Fruit fly (Drosophila melanogaster) whole organism, embryonic: ENCODE measurements around the gene eIF3l.

Experiments used
- Bgb ChIP-seq: fragments of 200-800 bp; sonication (Bioruptor generic); IDR thresholded peaks from 2 replicates; pipeline ENCODE4 v1.3.6; 2022; ENCODE audit warnings: missing biosample characterization, missing genetic modification characterization; ENCODE audit not compliant: partially characterized antibody
- Blimp-1 ChIP-seq: fragments of 200-800 bp; sonication (Bioruptor generic); optimal IDR thresholded peaks from 3 replicates; lab custom pipeline; 2018; ENCODE audit warnings: missing biosample characterization, missing genetic modification characterization, mild to moderate bottlenecking, moderate library complexity, missing genetic modification reagents
- CG10462 ChIP-seq: fragments of 200-800 bp; sonication (Bioruptor generic); optimal IDR thresholded peaks from 2 replicates; lab custom pipeline; 2016; ENCODE audit warnings: missing biosample characterization, missing genetic modification characterization
- CG10543 ChIP-seq: fragments of 200-800 bp; sonication (Bioruptor generic); optimal IDR thresholded peaks from 3 replicates; lab custom pipeline; 2017; ENCODE audit warnings: missing biosample characterization, mild to moderate bottlenecking, missing genetic modification characterization, moderate library complexity
- CG10979 ChIP-seq: fragments of 200-800 bp; sonication (Bioruptor generic); optimal IDR thresholded peaks from 2 replicates; lab custom pipeline; 2018; ENCODE audit warnings: missing biosample characterization, mild to moderate bottlenecking, missing genetic modification characterization, moderate library complexity
- CG11723 ChIP-seq: fragments of 200-800 bp; sonication (Bioruptor generic); optimal IDR thresholded peaks from 2 replicates; lab custom pipeline; 2017; ENCODE audit warnings: missing biosample characterization, mild to moderate bottlenecking, missing genetic modification characterization
- CG12071 ChIP-seq: fragments of 200-800 bp; sonication (Bioruptor generic); optimal IDR thresholded peaks from 3 replicates; lab custom pipeline; 2018; ENCODE audit warnings: missing biosample characterization, mild to moderate bottlenecking, missing genetic modification characterization
- CG12155 ChIP-seq: fragments of 200-800 bp; sonication (Bioruptor generic); optimal IDR thresholded peaks from 3 replicates; lab custom pipeline; 2016; ENCODE audit warnings: missing biosample characterization, missing genetic modification characterization
- CG1233 ChIP-seq: fragments of 200-800 bp; sonication (Bioruptor generic); optimal IDR thresholded peaks from 4 replicates; lab custom pipeline; 2018; ENCODE audit warnings: missing biosample characterization, mild to moderate bottlenecking, missing genetic modification characterization
- CG14014 ChIP-seq: fragments of 200-800 bp; sonication (Bioruptor generic); IDR thresholded peaks from 2 replicates; pipeline ENCODE4 v1.3.6; 2022; ENCODE audit warnings: missing biosample characterization, missing genetic modification characterization
- CG15514 ChIP-seq: fragments of 200-800 bp; sonication (Bioruptor generic); optimal IDR thresholded peaks from 3 replicates; lab custom pipeline; 2017; ENCODE audit warnings: missing biosample characterization, missing genetic modification characterization, mild to moderate bottlenecking, moderate library complexity, missing genetic modification reagents
- CG15696 ChIP-seq: fragments of 200-800 bp; sonication (Bioruptor generic); optimal IDR thresholded peaks from 2 replicates; lab custom pipeline; 2019; ENCODE audit warnings: missing biosample characterization, mild to moderate bottlenecking, missing genetic modification characterization, moderate library complexity
- CG17359 ChIP-seq: fragments of 200-800 bp; sonication (Bioruptor generic); optimal IDR thresholded peaks from 3 replicates; lab custom pipeline; 2018; ENCODE audit warnings: missing biosample characterization, mild to moderate bottlenecking, missing genetic modification characterization, moderate library complexity
- CG17568 ChIP-seq: fragments of 200-800 bp; sonication (Bioruptor generic); optimal IDR thresholded peaks from 2 replicates; lab custom pipeline; 2018; ENCODE audit warnings: missing biosample characterization, mild to moderate bottlenecking, missing genetic modification characterization, moderate library complexity
- CG2875 ChIP-seq: fragments of 200-800 bp; sonication (Bioruptor generic); optimal IDR thresholded peaks from 2 replicates; lab custom pipeline; 2017; ENCODE audit warnings: missing biosample characterization, mild to moderate bottlenecking, missing genetic modification characterization, missing genetic modification reagents
- CG2889 ChIP-seq: fragments of 200-800 bp; sonication (Bioruptor generic); IDR thresholded peaks from 3 replicates; pipeline ENCODE4 v1.3.6; 2022; ENCODE audit warnings: missing biosample characterization, missing genetic modification characterization
- CG31441 ChIP-seq: fragments of 200-800 bp; sonication (Bioruptor generic); IDR thresholded peaks from 2 replicates; pipeline ENCODE4 v1.3.6; 2022; ENCODE audit warnings: missing biosample characterization, missing genetic modification characterization
- CG32772 ChIP-seq: fragments of 200-800 bp; sonication (Bioruptor generic); IDR thresholded peaks from 2 replicates; pipeline ENCODE4 v1.3.6; 2022; ENCODE audit warnings: missing biosample characterization, missing genetic modification characterization
- CG34224 ChIP-seq: fragments of 200-800 bp; sonication (Bioruptor generic); IDR thresholded peaks from 3 replicates; pipeline ENCODE4 v1.3.6; 2022; ENCODE audit warnings: missing biosample characterization, missing genetic modification characterization; ENCODE audit not compliant: partially characterized antibody
- CG4328 ChIP-seq: fragments of 200-800 bp; sonication (Bioruptor generic); optimal IDR thresholded peaks from 3 replicates; lab custom pipeline; 2017; ENCODE audit warnings: missing biosample characterization, missing genetic modification reagents, missing genetic modification characterization
- CG4730 ChIP-seq: fragments of 200-800 bp; sonication (Bioruptor generic); IDR thresholded peaks from 2 replicates; pipeline ENCODE4 v1.3.6; 2022; ENCODE audit warnings: missing biosample characterization, missing genetic modification characterization
- CG6272 ChIP-seq: fragments of 200-800 bp; sonication (Bioruptor generic); IDR thresholded peaks from 2 replicates; pipeline ENCODE4 v1.3.6; 2022; ENCODE audit warnings: missing biosample characterization, missing genetic modification characterization
- CG8765 ChIP-seq: fragments of 200-800 bp; sonication (Bioruptor generic); IDR thresholded peaks from 2 replicates; pipeline ENCODE4 v1.3.6; 2022; ENCODE audit warnings: missing biosample characterization, missing genetic modification characterization
- Camta ChIP-seq: fragments of 200-800 bp; sonication (Bioruptor generic); optimal IDR thresholded peaks from 2 replicates; lab custom pipeline; 2016; ENCODE audit warnings: missing biosample characterization, missing genetic modification characterization
- CrebB ChIP-seq: fragments of 200-800 bp; sonication (Bioruptor generic); optimal IDR thresholded peaks from 3 replicates; lab custom pipeline; 2018; ENCODE audit warnings: missing biosample characterization, mild to moderate bottlenecking, missing genetic modification characterization
- Ets65A ChIP-seq: fragments of 200-800 bp; sonication (Bioruptor generic); peaks from one replicate; lab custom pipeline; 2016; ENCODE audit warnings: missing biosample characterization, missing genetic modification characterization
- Fer1 ChIP-seq: fragments of 200-800 bp; sonication (Bioruptor generic); optimal IDR thresholded peaks from 2 replicates; lab custom pipeline; 2017; ENCODE audit warnings: missing biosample characterization, mild to moderate bottlenecking, missing genetic modification characterization
- Fer3 ChIP-seq: fragments of 200-800 bp; sonication (Bioruptor generic); optimal IDR thresholded peaks from 2 replicates; lab custom pipeline; 2018; ENCODE audit warnings: missing biosample characterization, mild to moderate bottlenecking, missing genetic modification characterization, moderate library complexity
- MTF-1 ChIP-seq: fragments of 200-800 bp; sonication (Bioruptor generic); optimal IDR thresholded peaks from 2 replicates; lab custom pipeline; 2018; ENCODE audit warnings: missing biosample characterization, mild to moderate bottlenecking, missing genetic modification characterization, borderline replicate concordance
- Optix ChIP-seq: fragments of 200-800 bp; sonication (Bioruptor generic); IDR thresholded peaks from 3 replicates; pipeline ENCODE4 v1.3.6; 2022; ENCODE audit warnings: missing biosample characterization, missing genetic modification characterization
- Ptx1 ChIP-seq: fragments of 200-800 bp; sonication (Bioruptor generic); IDR thresholded peaks from 2 replicates; pipeline ENCODE4 v1.3.6; 2022; ENCODE audit warnings: missing biosample characterization, missing genetic modification characterization
- Scr ChIP-seq: fragments of 200-800 bp; sonication (Bioruptor generic); IDR thresholded peaks from 2 replicates; pipeline ENCODE4 v1.3.6; 2022; ENCODE audit warnings: missing biosample characterization, missing genetic modification characterization; ENCODE audit not compliant: partially characterized antibody
- Sox100B ChIP-seq: fragments of 200-800 bp; sonication (Bioruptor generic); optimal IDR thresholded peaks from 3 replicates; lab custom pipeline; 2018; ENCODE audit warnings: missing biosample characterization, mild to moderate bottlenecking, missing genetic modification characterization
- Ssrp ChIP-seq: fragments of 200-800 bp; sonication (Bioruptor generic); optimal IDR thresholded peaks from 2 replicates; lab custom pipeline; 2018; ENCODE audit warnings: missing biosample characterization, mild to moderate bottlenecking, missing genetic modification characterization, moderate library complexity
- Taf1 ChIP-seq: fragments of 200-800 bp; sonication (Bioruptor generic); IDR thresholded peaks from 2 replicates; pipeline ENCODE4 v1.3.6; 2022; ENCODE audit warnings: missing biosample characterization, missing genetic modification characterization
- Tbp ChIP-seq: fragments of >200 bp; optimal IDR thresholded peaks from 2 replicates; lab custom pipeline; 2018; ENCODE audit warnings: missing biosample characterization, missing genetic modification characterization
- Trl ChIP-seq, 3 experiments: fragments of >200 bp in 2 of 3; fragments of 200-800 bp in 1 of 3; sonication (Bioruptor generic) in 1 of 3; optimal IDR thresholded peaks; 2 replicates in 1 of 3; 3 replicates in 2 of 3; lab custom pipeline; 2016 to 2017; ENCODE audit warnings: missing biosample characterization in 1 of 3, missing genetic modification characterization in 1 of 3
- ap ChIP-seq: fragments of 200-800 bp; sonication (Bioruptor generic); IDR thresholded peaks from 2 replicates; pipeline ENCODE4 v1.3.6; 2022; ENCODE audit warnings: missing biosample characterization, missing genetic modification characterization
- az2 ChIP-seq: fragments of 200-800 bp; sonication (Bioruptor generic); optimal IDR thresholded peaks from 3 replicates; lab custom pipeline; 2016; ENCODE audit warnings: missing biosample characterization, missing genetic modification characterization
- dysf ChIP-seq: fragments of 200-800 bp; sonication (Bioruptor generic); IDR thresholded peaks from 3 replicates; pipeline ENCODE4 v1.3.6; 2022; ENCODE audit warnings: missing biosample characterization, missing genetic modification characterization
- gcm ChIP-seq: fragments of 200-800 bp; sonication (Bioruptor generic); optimal IDR thresholded peaks from 2 replicates; lab custom pipeline; 2019; ENCODE audit warnings: missing biosample characterization, mild to moderate bottlenecking, missing genetic modification characterization, moderate library complexity
- gcm2 ChIP-seq: fragments of 200-800 bp; sonication (Bioruptor generic); optimal IDR thresholded peaks from 2 replicates; lab custom pipeline; 2016; ENCODE audit warnings: missing biosample characterization, missing genetic modification characterization
- insv ChIP-seq, 2 experiments: fragments of 200-800 bp; sonication (Bioruptor generic); optimal IDR thresholded peaks; 3 replicates each; lab custom pipeline; 2016 to 2018; ENCODE audit warnings: missing biosample characterization in 2 of 2, missing genetic modification characterization in 2 of 2
- lilli ChIP-seq: fragments of 200-800 bp; sonication (Bioruptor generic); optimal IDR thresholded peaks from 3 replicates; lab custom pipeline; 2016; ENCODE audit warnings: missing biosample characterization, missing genetic modification characterization
- pzg ChIP-seq: fragments of 200-800 bp; sonication (Bioruptor generic); optimal IDR thresholded peaks from 3 replicates; lab custom pipeline; 2018; ENCODE audit warnings: missing biosample characterization, mild to moderate bottlenecking, missing genetic modification characterization, moderate library complexity
- ranshi ChIP-seq: fragments of 200-800 bp; sonication (Bioruptor generic); IDR thresholded peaks from 2 replicates; pipeline ENCODE4 v1.3.6; 2022; ENCODE audit warnings: missing biosample characterization, missing genetic modification characterization
- sr ChIP-seq: fragments of 200-800 bp; sonication (Bioruptor generic); IDR thresholded peaks from 3 replicates; pipeline ENCODE4 v1.3.6; 2022; ENCODE audit warnings: missing biosample characterization, missing genetic modification characterization
- tio ChIP-seq: fragments of 200-800 bp; sonication (Bioruptor generic); optimal IDR thresholded peaks from 2 replicates; lab custom pipeline; 2017; ENCODE audit warnings: missing biosample characterization, missing genetic modification characterization, inconsistent platforms
- trem ChIP-seq: fragments of 200-800 bp; optimal IDR thresholded peaks from 3 replicates; lab custom pipeline; 2019; ENCODE audit warnings: missing biosample characterization, mild to moderate bottlenecking, missing genetic modification characterization, moderate library complexity

eIF3l gene

DNA sequence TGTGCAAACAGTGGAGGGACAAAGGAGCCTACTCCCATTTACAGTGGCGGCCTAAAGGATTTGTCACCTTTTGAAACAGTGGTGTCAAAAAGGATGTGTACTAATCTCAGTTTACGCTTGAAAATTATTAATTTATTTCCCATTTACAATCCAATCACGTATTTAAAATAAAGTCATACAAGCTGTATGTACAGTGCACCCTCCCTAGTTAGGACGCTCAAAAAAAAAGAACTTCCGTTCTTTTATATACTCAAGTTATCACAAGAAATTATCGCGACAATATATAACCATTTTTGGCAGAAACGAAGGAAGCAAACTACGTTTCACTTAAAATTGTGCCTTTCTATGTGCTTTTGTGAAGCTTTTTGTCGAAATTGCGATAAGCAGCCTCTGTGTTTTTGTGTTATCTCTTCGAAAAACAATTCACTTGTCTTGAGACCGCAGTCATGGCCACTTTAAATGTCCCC, 6.6 kb downstream of the eIF3l start (continued):
- TF ChIP-seq Ssrp (peak; percentile 40), gcm2 (GFP tag; lab: Kevin White, UChicago) (peak; percentile 21), Trl (optimal IDR thresholded peaks at IDR 0.05; lab: Kevin White, UChicago) (no peak), Trl (GFP tag; optimal IDR thresholded peaks at IDR 0.05; lab: Kevin White, UChicago) (peak; percentile 62), MTF-1 (no peak), sr (GFP tag; lab: Robert Waterston, UW) (no peak), CG31441 (GFP tag; lab: Robert Waterston, UW) (peak; percentile 43; the same call in 1 of the 2 replicates), dysf (GFP tag; lab: Robert Waterston, UW) (peak; percentile 70), Fer1 (peak; percentile 57), gcm (no peak), CG34224 (GFP tag; lab: Robert Waterston, UW) (no peak), CG17359 (tag; lab: Kevin White, UChicago) (peak; percentile 45), CG12155 (GFP tag; lab: Kevin White, UChicago) (peak; percentile 7), Tbp (GFP tag; lab: Kevin White, UChicago) (no peak), CG11723 (peak; percentile 20), Taf1 (GFP tag; lab: Robert Waterston, UW) (no peak), ap (GFP tag; lab: Robert Waterston, UW) (0 out of 2 replicates have a peak, but pooled peaks have one; percentile 4), lilli (GFP tag; lab: Kevin White, UChicago) (peak; percentile 62), CG6272 (0 out of 2 replicates have a peak, but pooled peaks have one; percentile 36), Scr (GFP tag; lab: Robert Waterston, UW) (no peak), CG2889 (no peak), Ets65A (peak; percentile 91), CrebB (tag; lab: Kevin White, UChicago) (peak; percentile 7), CG32772 (GFP tag; lab: Robert Waterston, UW) (no peak), CG2875 (GFP tag; lab: Kevin White, UChicago) (no peak), CG12071 (GFP tag; lab: Kevin White, UChicago) (no peak), CG15696 (tag; lab: Kevin White, UChicago) (peak; percentile 15), insv (GFP tag; optimal IDR thresholded peaks at IDR 0.05; lab: Kevin White, UChicago) (no peak), Bgb (GFP tag; lab: Robert Waterston, UW) (no peak), CG8765 (GFP tag; lab: Robert Waterston, UW) (no peak), Blimp-1 (no peak), Ptx1 (GFP tag; lab: Robert Waterston, UW) (peak; percentile 62), CG4730 (GFP tag; lab: Robert Waterston, UW) (no peak), CG1233 (GFP tag; lab: Kevin White, UChicago) (peak; percentile 9), Camta (GFP tag; lab: Kevin White, UChicago) (no peak), CG4328 (GFP tag; lab: Kevin White, UChicago) (peak; percentile 15), CG15514 (GFP tag; lab: Kevin White, UChicago) (peak; percentile 44), Fer3 (tag; lab: Kevin White, UChicago) (peak; percentile 50), CG14014 (peak; percentile 45; the same call in 1 of the 2 replicates), trem (no peak), Optix (GFP tag; lab: Robert Waterston, UW) (no peak), az2 (GFP tag; lab: Kevin White, UChicago) (peak; percentile 35), CG10462 (GFP tag; lab: Kevin White, UChicago) (peak; percentile 13), CG10979 (tag; lab: Kevin White, UChicago) (peak; percentile 41), tio (GFP tag; lab: Kevin White, UChicago) (peak; percentile 57), ranshi (GFP tag; lab: Robert Waterston, UW) (no peak), pzg (GFP tag; lab: Kevin White, UChicago) (no peak), CG17568 (GFP tag; lab: Kevin White, UChicago) (no peak), CG10543 (GFP tag; lab: Kevin White, UChicago) (peak; percentile 49), Sox100B (GFP tag; lab: Kevin White, UChicago) (peak; percentile 60)
